Fruit fly (Drosophila melanogaster): Measurements from ENCODE around the gene GstD7.

dm6 chr3R:12411449-12411848, 33.1 kb downstream of the GstD7 start:
- TF ChIP-seq Myc (optimal IDR thresholded peaks at IDR 0.05) (no peak), h (optimal IDR thresholded peaks at IDR 0.05) (no peak), psq (optimal IDR thresholded peaks at IDR 0.05) (no peak), insv (optimal IDR thresholded peaks at IDR 0.05) (no peak), ttk (optimal IDR thresholded peaks at IDR 0.05) (no peak), Sin3A (optimal IDR thresholded peaks at IDR 0.05) (no peak)
